Fruit fly (Drosophila melanogaster): ENCODE measurements around the gene mex1.

dm6 chr3L:15531423-15532325 is 12.3 kb upstream of the mex1 start, which contains the start of gene CG43248:
- no peak for TF ChIP-seq Pif1B (GFP tag; optimal IDR thresholded peaks at IDR 0.05)
- TF ChIP-seq Ets98B (GFP tag; IDR thresholded peaks at IDR 0.05) = no peak
- TF ChIP-seq CG17806 (tag; optimal IDR thresholded peaks at IDR 0.05) = no peak
- no peak for TF ChIP-seq Snoo (tag; optimal IDR thresholded peaks at IDR 0.05)
- TF ChIP-seq CG12605 (GFP tag; IDR thresholded peaks at IDR 0.05) = no peak
- no peak for TF ChIP-seq D1 (tag; optimal IDR thresholded peaks at IDR 0.05)
- TF ChIP-seq fd96Ca (GFP tag; IDR thresholded peaks at IDR 0.05) = no peak

Measured in whole organism, pupa.